Fruit fly (Drosophila melanogaster): Measurements from ENCODE around the gene Dpck.
A peak's percentile ranks its signal among the peaks of the same experiment; 100 is the strongest.

Gene Dpck

DNA sequence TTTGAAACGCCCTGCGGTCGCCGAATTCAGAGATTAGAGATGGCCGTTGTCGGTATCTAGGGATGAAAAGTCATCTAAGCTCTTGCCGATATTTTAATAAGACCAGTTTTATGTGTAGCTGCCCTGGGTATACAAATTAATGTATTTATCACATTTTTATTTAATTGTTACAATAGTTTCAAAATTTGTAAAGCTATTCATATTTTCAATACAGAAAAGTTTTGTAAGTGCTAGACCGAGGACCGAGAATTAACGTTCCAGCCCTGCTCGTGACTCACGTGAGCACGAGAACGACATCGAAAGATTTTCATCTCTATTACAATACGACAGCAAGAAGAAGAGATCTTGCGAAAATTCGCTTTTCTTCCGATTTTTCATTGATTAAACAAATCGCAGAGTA, 14.9 kb upstream of the Dpck start, which contains the start of the genes CG1105 and CG1965 (continued):
- TF ChIP-seq CG10462 (GFP tag; optimal IDR thresholded peaks at IDR 0.05) (peak; percentile 90), p53 (GFP tag; optimal IDR thresholded peaks at IDR 0.05) (peak; percentile 82), CG11560 (tag; IDR thresholded peaks at IDR 0.05) (peak; percentile 85), CG6654 (GFP tag; optimal IDR thresholded peaks at IDR 0.05) (peak; percentile 63), tx (GFP tag; optimal IDR thresholded peaks at IDR 0.05) (peak; percentile 92), maf-S (GFP tag; optimal IDR thresholded peaks at IDR 0.05) (peak; percentile 92), Dfd (GFP tag; optimal IDR thresholded peaks at IDR 0.05) (peak in 1 of 2 experiments; percentile 90), CG2889 (GFP tag; IDR thresholded peaks at IDR 0.05) (peak; percentile 89), croc (GFP tag; conservative IDR thresholded peaks at IDR 0.05) (peak; percentile 93), CG34422 (GFP tag; IDR thresholded peaks at IDR 0.05) (peak; percentile 96), Dbx (GFP tag; IDR thresholded peaks at IDR 0.05) (peak; percentile 95), grn (GFP tag; optimal IDR thresholded peaks at IDR 0.05) (peak; percentile 62), wdn (GFP tag; IDR thresholded peaks at IDR 0.05) (peak; percentile 79), CTCF (GFP tag; optimal IDR thresholded peaks at IDR 0.05) (peak; percentile 67), sima (GFP tag; optimal IDR thresholded peaks at IDR 0.05) (peak; percentile 74), Xbp1 (GFP tag; optimal IDR thresholded peaks at IDR 0.05) (peak; percentile 97), CG11398 (GFP tag; optimal IDR thresholded peaks at IDR 0.05) (peak; percentile 76), CG12769 (tag; optimal IDR thresholded peaks at IDR 0.05) (peak; percentile 91), Doc3 (GFP tag; IDR thresholded peaks at IDR 0.05; ENCODE audit: partially characterized antibody) (peak; percentile 100), CG15073 (GFP tag; optimal IDR thresholded peaks at IDR 0.05) (peak; percentile 51), Hsf (GFP tag; optimal IDR thresholded peaks at IDR 0.05) (peak; percentile 97), fu2 (GFP tag; optimal IDR thresholded peaks at IDR 0.05) (peak; percentile 94), CG1603 (tag; optimal IDR thresholded peaks at IDR 0.05) (peak; percentile 93), ATbp (GFP tag; optimal IDR thresholded peaks at IDR 0.05) (peak; percentile 58), kni (GFP tag; optimal IDR thresholded peaks at IDR 0.05) (peak; percentile 46), CG10543 (GFP tag; optimal IDR thresholded peaks at IDR 0.05) (peak; percentile 91), zen (tag; optimal IDR thresholded peaks at IDR 0.05) (peak; percentile 93), org-1 (GFP tag; optimal IDR thresholded peaks at IDR 0.05) (peak; percentile 54), GATAe (GFP tag; conservative IDR thresholded peaks at IDR 0.05) (peak; percentile 65), H15 (GFP tag; IDR thresholded peaks at IDR 0.05) (peak; percentile 94), Hr51 (GFP tag; optimal IDR thresholded peaks at IDR 0.05) (peak; percentile 94 to 96), Trl (optimal IDR thresholded peaks at IDR 0.05) (no peak), Trl (GFP tag; optimal IDR thresholded peaks at IDR 0.05) (peak; percentile 95), CG11695 (GFP tag; IDR thresholded peaks at IDR 0.05) (peak; percentile 85), lola (GFP tag; optimal IDR thresholded peaks at IDR 0.05) (peak in 1 of 3 experiments; percentile 93), onecut (GFP tag; IDR thresholded peaks at IDR 0.05) (peak; percentile 82), CG10431 (GFP tag; optimal IDR thresholded peaks at IDR 0.05) (peak; percentile 61), CG15011 (GFP tag; optimal IDR thresholded peaks at IDR 0.05) (peak; percentile 70), CG10274 (GFP tag; optimal IDR thresholded peaks at IDR 0.05) (peak; percentile 61), Bteb2 (GFP tag; optimal IDR thresholded peaks at IDR 0.05) (peak; percentile 92), CG1024 (GFP tag; IDR thresholded peaks at IDR 0.05) (peak; percentile 73), CG17829 (tag; optimal IDR thresholded peaks at IDR 0.05) (peak; percentile 95), D19B (GFP tag; optimal IDR thresholded peaks at IDR 0.05) (peak; percentile 66), usp (GFP tag; optimal IDR thresholded peaks at IDR 0.05) (no peak), Dref (GFP tag; IDR thresholded peaks at IDR 0.05) (peak; percentile 70), repo (GFP tag; optimal IDR thresholded peaks at IDR 0.05) (peak; percentile 80), inv (GFP tag; IDR thresholded peaks at IDR 0.05; ENCODE audit: partially characterized antibody) (peak; percentile 99), Vsx1 (GFP tag; optimal IDR thresholded peaks at IDR 0.05) (peak; percentile 78), Six4 (GFP tag; optimal IDR thresholded peaks at IDR 0.05) (peak; percentile 94), MBD-R2 (GFP tag; IDR thresholded peaks at IDR 0.05) (peak; percentile 96), psq (GFP tag; optimal IDR thresholded peaks at IDR 0.05) (peak; percentile 78), CG11696 (GFP tag; IDR thresholded peaks at IDR 0.05) (no peak)

Data from whole organism, embryonic.